Fruit fly (Drosophila melanogaster) Kc167 (cell line): ENCODE results near the gene CG5611.

ENCODE experiments used
- Myc ChIP-seq: fragments of >200 bp; optimal IDR thresholded peaks from 2 replicates; lab custom pipeline; 2017; ENCODE audit warnings: missing external identifiers
- insv ChIP-seq: fragments of >200 bp; optimal IDR thresholded peaks from 3 replicates; lab custom pipeline; 2018; ENCODE audit warnings: missing external identifiers
- psq ChIP-seq: fragments of >200 bp; optimal IDR thresholded peaks from 2 replicates; lab custom pipeline; 2017; ENCODE audit warnings: missing external identifiers

dm6 chr3R:27613814-27614213 lies 22.0 kb downstream of the CG5611 start:
- TF ChIP-seq Myc (lab: Kevin White, UChicago) (no peak), insv (lab: Kevin White, UChicago) (no peak), psq (lab: Kevin White, UChicago) (no peak)
